Worm (Caenorhabditis elegans) whole organism, young adult: Measurements from ENCODE around the gene ifd-1.
A peak's percentile ranks its signal among the peaks of the same experiment; 100 is the strongest.

Source experiments
- B0035.1 ChIP-seq: sonication (generic microtip); optimal IDR thresholded peaks from 2 replicates; lab custom pipeline; 2016; ENCODE audit warnings: missing genetic modification characterization, mild to moderate bottlenecking, missing compliant biosample characterization, missing genotype, missing genetic modification reagents
- B0336.3 ChIP-seq: fragments of 200-800 bp; sonication (Bioruptor generic); IDR thresholded peaks from 2 replicates; pipeline ENCODE4 v1.3.6; 2022; ENCODE audit warnings: missing genetic modification characterization, missing compliant biosample characterization
- D2030.7 ChIP-seq: fragments of 200-800 bp; sonication (Bioruptor generic); IDR thresholded peaks from 2 replicates; pipeline ENCODE4 v1.3.6; 2022; ENCODE audit warnings: missing genetic modification reagents, missing genetic modification characterization, missing compliant biosample characterization
- F37B4.10 ChIP-seq: fragments of 200-800 bp; sonication (Bioruptor generic); IDR thresholded peaks from 2 replicates; pipeline ENCODE4 v1.3.6; 2022; ENCODE audit warnings: missing genetic modification characterization, missing compliant biosample characterization
- F39B2.1 ChIP-seq: fragments of 200-800 bp; sonication (Bioruptor generic); IDR thresholded peaks from 2 replicates; pipeline ENCODE4 v1.3.6; 2022; ENCODE audit warnings: missing genetic modification reagents, missing genetic modification characterization, missing compliant biosample characterization
- F55B11.4 ChIP-seq: sonication (generic microtip); optimal IDR thresholded peaks from 2 replicates; lab custom pipeline; 2016; ENCODE audit warnings: missing compliant biosample characterization, missing genetic modification characterization, borderline replicate concordance; ENCODE audit not compliant: insufficient read depth
- F57A8.1 ChIP-seq: fragments of 200-800 bp; sonication (Bioruptor generic); optimal IDR thresholded peaks from 2 replicates; lab custom pipeline; 2018; ENCODE audit warnings: mild to moderate bottlenecking, missing genetic modification characterization, moderate library complexity, missing compliant biosample characterization
- Y53F4B.3 ChIP-seq: fragments of 200-800 bp; sonication (Bioruptor generic); IDR thresholded peaks from 2 replicates; pipeline ENCODE4 v1.3.6; 2022; ENCODE audit warnings: missing genetic modification reagents, missing genetic modification characterization, missing compliant biosample characterization
- Y56A3A.18 ChIP-seq: fragments of 200-800 bp; sonication (Bioruptor generic); IDR thresholded peaks from 2 replicates; pipeline ENCODE4 v1.3.6; 2022; ENCODE audit warnings: missing genetic modification reagents, missing genetic modification characterization, missing compliant biosample characterization
- ZK185.1 ChIP-seq: sonication (generic microtip); optimal IDR thresholded peaks from 2 replicates; lab custom pipeline; 2016; ENCODE audit warnings: mild to moderate bottlenecking, missing genetic modification characterization, missing compliant biosample characterization; ENCODE audit not compliant: poor library complexity, severe bottlenecking
- akir-1 ChIP-seq: fragments of 200-800 bp; sonication (Bioruptor generic); optimal IDR thresholded peaks from 2 replicates; lab custom pipeline; 2018; ENCODE audit warnings: mild to moderate bottlenecking, missing genetic modification characterization, moderate library complexity, missing compliant biosample characterization
- aptf-3 ChIP-seq: fragments of 200-800 bp; sonication (Bioruptor generic); IDR thresholded peaks from 2 replicates; pipeline ENCODE4 v1.3.6; 2022; ENCODE audit warnings: missing genetic modification characterization, missing compliant biosample characterization
- attf-6 ChIP-seq: fragments of 200-800 bp; sonication (Bioruptor generic); IDR thresholded peaks from 2 replicates; pipeline ENCODE4 v1.3.6; 2022; ENCODE audit warnings: missing genetic modification reagents, missing genetic modification characterization, missing compliant biosample characterization
- cebp-1 ChIP-seq, 2 experiments: fragments of 200-800 bp in 1 of 2; sonication (Bioruptor generic) in 1 of 2; sonication (generic microtip) in 1 of 2; IDR thresholded peaks in 1 of 2; optimal IDR thresholded peaks in 1 of 2; 2 replicates each; pipeline versions ENCODE4 v1.3.6 to Lab custom; 2017 to 2022; ENCODE audit warnings: missing compliant biosample characterization in 2 of 2, missing genetic modification characterization in 2 of 2, mild to moderate bottlenecking in 1 of 2, missing genetic modification reagents in 1 of 2, moderate library complexity in 1 of 2
- cebp-2 ChIP-seq: fragments of 200-800 bp; sonication (Bioruptor generic); IDR thresholded peaks from 2 replicates; pipeline ENCODE4 v1.3.6; 2022; ENCODE audit warnings: missing genetic modification characterization, missing compliant biosample characterization
- ceh-40 ChIP-seq: fragments of 200-800 bp; sonication (Bioruptor generic); IDR thresholded peaks from 2 replicates; pipeline ENCODE4 v1.3.6; 2022; ENCODE audit warnings: missing genetic modification characterization, missing compliant biosample characterization
- ceh-79 ChIP-seq: sonication (generic microtip); optimal IDR thresholded peaks from 2 replicates; lab custom pipeline; 2017; ENCODE audit warnings: mild to moderate bottlenecking, missing genetic modification characterization, missing compliant biosample characterization
- egl-44 ChIP-seq: fragments of 200-800 bp; sonication (Bioruptor generic); IDR thresholded peaks from 2 replicates; pipeline ENCODE4 v1.3.6; 2022; ENCODE audit warnings: missing genetic modification reagents, missing genetic modification characterization, missing compliant biosample characterization
- ets-4 ChIP-seq: fragments of 200-800 bp; sonication (Bioruptor generic); optimal IDR thresholded peaks from 2 replicates; lab custom pipeline; 2018; ENCODE audit warnings: mild to moderate bottlenecking, missing genetic modification characterization, missing compliant biosample characterization
- gei-17 ChIP-seq: fragments of 200-800 bp; sonication (Bioruptor generic); optimal IDR thresholded peaks from 2 replicates; lab custom pipeline; 2018; ENCODE audit warnings: mild to moderate bottlenecking, missing genetic modification characterization, missing compliant biosample characterization
- hlh-26 ChIP-seq: fragments of 200-800 bp; sonication (Bioruptor generic); conservative IDR thresholded peaks from 2 replicates; pipeline ENCODE4 v1.3.6; 2022; ENCODE audit warnings: missing genetic modification reagents, missing genetic modification characterization, missing compliant biosample characterization
- hmg-1.2 ChIP-seq: fragments of 200-800 bp; sonication (Bioruptor generic); IDR thresholded peaks from 2 replicates; pipeline ENCODE4 v1.3.6; 2022; ENCODE audit warnings: missing genetic modification reagents, missing genetic modification characterization, missing compliant biosample characterization
- hrde-1 ChIP-seq: sonication (generic microtip); optimal IDR thresholded peaks from 2 replicates; lab custom pipeline; 2016; ENCODE audit warnings: missing genetic modification characterization, mild to moderate bottlenecking, missing compliant biosample characterization, moderate library complexity, missing genotype, missing genetic modification reagents, borderline replicate concordance
- hsf-1 ChIP-seq: fragments of 200-800 bp; sonication (Bioruptor generic); IDR thresholded peaks from 2 replicates; pipeline ENCODE4 v1.3.6; 2022; ENCODE audit warnings: missing genetic modification reagents, missing genetic modification characterization, missing compliant biosample characterization
- let-607 ChIP-seq, 2 experiments: fragments of 200-800 bp in 1 of 2; sonication (Bioruptor generic) in 1 of 2; sonication (generic microtip) in 1 of 2; optimal IDR thresholded peaks; 2 replicates each; lab custom pipeline; 2016 to 2018; ENCODE audit warnings: mild to moderate bottlenecking in 2 of 2, missing compliant biosample characterization in 2 of 2, missing genetic modification characterization in 2 of 2, moderate library complexity in 2 of 2, missing genotype in 1 of 2
- lin-26 ChIP-seq: fragments of 200-800 bp; sonication (Bioruptor generic); IDR thresholded peaks from 2 replicates; pipeline ENCODE4 v1.3.6; 2022; ENCODE audit warnings: missing genetic modification reagents, missing genetic modification characterization, missing compliant biosample characterization
- lsl-1 ChIP-seq: fragments of 200-800 bp; sonication (Bioruptor generic); optimal IDR thresholded peaks from 2 replicates; lab custom pipeline; 2018; ENCODE audit warnings: mild to moderate bottlenecking, missing genetic modification characterization, moderate library complexity, missing compliant biosample characterization
- madf-10 ChIP-seq: sonication (generic microtip); optimal IDR thresholded peaks from 2 replicates; lab custom pipeline; 2016; ENCODE audit warnings: mild to moderate bottlenecking, missing genetic modification characterization, missing compliant biosample characterization
- mes-4 ChIP-seq: sonication (generic microtip); optimal IDR thresholded peaks from 2 replicates; lab custom pipeline; 2016; ENCODE audit warnings: missing genotype, missing genetic modification characterization, missing compliant biosample characterization
- mxl-1 ChIP-seq: sonication (generic microtip); optimal IDR thresholded peaks from 2 replicates; lab custom pipeline; 2016; ENCODE audit warnings: missing genetic modification characterization, missing compliant biosample characterization
- nfya-2 ChIP-seq: fragments of 200-800 bp; sonication (Bioruptor generic); IDR thresholded peaks from 2 replicates; pipeline ENCODE4 v1.3.6; 2022; ENCODE audit warnings: missing genetic modification reagents, missing genetic modification characterization, missing compliant biosample characterization
- nhr-80 ChIP-seq: sonication (generic microtip); optimal IDR thresholded peaks from 2 replicates; lab custom pipeline; 2016; ENCODE audit warnings: missing genetic modification characterization, missing compliant biosample characterization
- nhr-90 ChIP-seq: sonication (generic microtip); optimal IDR thresholded peaks from 2 replicates; lab custom pipeline; 2016; ENCODE audit warnings: missing genotype, mild to moderate bottlenecking, missing genetic modification characterization, missing compliant biosample characterization
- rpc-1 ChIP-seq, 2 experiments: fragments of 150-350 bp in 1 of 2; sonication (generic microtip) in 1 of 2; optimal IDR thresholded peaks; 2 replicates each; lab custom pipeline; 2014 to 2018; ENCODE audit warnings: missing biosample characterization in 1 of 2, missing genetic modification characterization in 1 of 2, missing genetic modification reagents in 1 of 2, missing genotype in 1 of 2
- sea-2 ChIP-seq: fragments of 200-800 bp; sonication (Bioruptor generic); IDR thresholded peaks from 2 replicates; pipeline ENCODE4 v1.3.6; 2022; ENCODE audit warnings: missing genetic modification characterization, missing compliant biosample characterization
- snpc-1.3 ChIP-seq: sonication (generic microtip); optimal IDR thresholded peaks from 2 replicates; lab custom pipeline; 2017; ENCODE audit warnings: missing genetic modification characterization, mild to moderate bottlenecking, missing compliant biosample characterization, antibody characterized with exemption, moderate library complexity, missing genotype, missing genetic modification reagents; ENCODE audit not compliant: insufficient read depth
- snpc-3.4 ChIP-seq: sonication (generic microtip); optimal IDR thresholded peaks from 2 replicates; lab custom pipeline; 2017; ENCODE audit warnings: missing genetic modification characterization, mild to moderate bottlenecking, missing compliant biosample characterization, antibody characterized with exemption, moderate library complexity, missing genotype, missing genetic modification reagents
- tbp1 ChIP-seq: fragments of 200-800 bp; sonication (Bioruptor generic); optimal IDR thresholded peaks from 2 replicates; lab custom pipeline; 2018; ENCODE audit warnings: mild to moderate bottlenecking, missing genetic modification characterization, missing compliant biosample characterization
- unc-62 ChIP-seq: fragments of 150-350 bp; optimal IDR thresholded peaks from 2 replicates; lab custom pipeline; 2014; ENCODE audit warnings: missing biosample characterization, missing genetic modification reagents, missing genetic modification characterization
- ztf-18 ChIP-seq: sonication (generic microtip); optimal IDR thresholded peaks from 2 replicates; lab custom pipeline; 2016; ENCODE audit warnings: missing genotype, mild to moderate bottlenecking, missing genetic modification characterization, missing compliant biosample characterization

ifd-1 gene

ce11 chrX:8817929-8818328 lies 6.3 kb downstream of the ifd-1 start (continued):
- TF ChIP-seq lsl-1 (no peak), ceh-40 (GFP tag; lab: Robert Waterston, UW) (0 out of 2 replicates have a peak, but pooled peaks have one; percentile 51), egl-44 (GFP tag; lab: Robert Waterston, UW) (peak; percentile 76; the same call in 1 of the 2 replicates), ZK185.1 (peak; percentile 42), unc-62 (no peak), nfya-2 (no peak), akir-1 (no peak), rpc-1 (optimal IDR thresholded peaks at IDR 0.05; lab: Kevin White, UChicago) (peak; percentile 57), rpc-1 (tag; optimal IDR thresholded peaks at IDR 0.05; lab: Kevin White, UChicago) (peak; percentile 69), nhr-90 (tag; lab: Kevin White, UChicago) (peak; percentile 22), Y53F4B.3 (GFP tag; lab: Robert Waterston, UW) (no peak), aptf-3 (no peak), hsf-1 (0 out of 2 replicates have a peak, but pooled peaks have one; percentile 10), mxl-1 (tag; lab: Kevin White, UChicago) (no peak), ets-4 (GFP tag; lab: Kevin White, UChicago) (no peak), hrde-1 (tag; lab: Kevin White, UChicago) (no peak), hlh-26 (GFP tag; lab: Robert Waterston, UW) (no peak), snpc-1.3 (peak; percentile 13), Y56A3A.18 (GFP tag; lab: Robert Waterston, UW) (0 out of 2 replicates have a peak, but pooled peaks have one; percentile 20), cebp-2 (GFP tag; lab: Robert Waterston, UW) (0 out of 2 replicates have a peak, but pooled peaks have one; percentile 50), D2030.7 (GFP tag; lab: Robert Waterston, UW) (peak; percentile 31; the same call in 1 of the 2 replicates), snpc-3.4 (peak; percentile 29), F55B11.4 (tag; lab: Kevin White, UChicago) (no peak), attf-6 (GFP tag; lab: Robert Waterston, UW) (no peak), mes-4 (no peak), B0336.3 (no peak), F57A8.1 (GFP tag; lab: Kevin White, UChicago) (no peak), B0035.1 (tag; lab: Kevin White, UChicago) (no peak), F39B2.1 (GFP tag; lab: Robert Waterston, UW) (no peak), hmg-1.2 (GFP tag; lab: Robert Waterston, UW) (peak; percentile 43; the same call in 1 of the 2 replicates), cebp-1 (GFP tag; IDR thresholded peaks at IDR 0.05; lab: Robert Waterston, UW) (no peak), cebp-1 (tag; optimal IDR thresholded peaks at IDR 0.05; lab: Kevin White, UChicago) (no peak), lin-26 (peak; percentile 84), nhr-80 (peak; percentile 36), ztf-18 (no peak), madf-10 (no peak), F37B4.10 (GFP tag; lab: Robert Waterston, UW) (no peak), tbp1 (GFP tag; lab: Kevin White, UChicago) (peak; percentile 81)

- TF ChIP-seq ceh-79 (tag; lab: Kevin White, UChicago) (no peak), sea-2 (no peak), F39B2.1 (GFP tag; lab: Robert Waterston, UW) (no peak), gei-17 (GFP tag; lab: Kevin White, UChicago) (no peak), let-607 (tag; optimal IDR thresholded peaks at IDR 0.05; lab: Kevin White, UChicago) (peak in 1 of 2 experiments; percentile 17), cebp-1 (GFP tag; IDR thresholded peaks at IDR 0.05; lab: Robert Waterston, UW) (no peak), cebp-1 (tag; optimal IDR thresholded peaks at IDR 0.05; lab: Kevin White, UChicago) (peak; percentile 16), nhr-80 (peak; percentile 84), aptf-3 (no peak)
These were observed 12.3 kb downstream of the ifd-1 start, which contains the start of gene cnnm-2 for ce11 chrX:8811916-8812315. Gene cnnm-2 (plus strand): TSS chrX:8812105.
